Fruit fly (Drosophila melanogaster) whole organism, adult: ENCODE results near the gene exex.

Source experiments
- CG11617 ChIP-seq: fragments of 200-800 bp; sonication (Bioruptor generic); optimal IDR thresholded peaks from 2 replicates; lab custom pipeline; 2017; ENCODE audit warnings: mild to moderate bottlenecking, missing biosample characterization, missing genetic modification reagents, missing genetic modification characterization
- CG12768 ChIP-seq: fragments of 200-800 bp; sonication (Bioruptor generic); optimal IDR thresholded peaks from 2 replicates; lab custom pipeline; 2017; ENCODE audit warnings: missing biosample characterization, missing genetic modification characterization, mild to moderate bottlenecking, moderate library complexity, missing genetic modification reagents
- CG33017 ChIP-seq: fragments of 200-800 bp; sonication (Bioruptor generic); optimal IDR thresholded peaks from 2 replicates; lab custom pipeline; 2018; ENCODE audit warnings: missing biosample characterization, mild to moderate bottlenecking, missing genetic modification characterization, moderate library complexity
- CG5204 ChIP-seq: fragments of 200-800 bp; sonication (Bioruptor generic); optimal IDR thresholded peaks from 2 replicates; lab custom pipeline; 2016; ENCODE audit warnings: missing biosample characterization, missing genetic modification characterization
- bab1 ChIP-seq: fragments of 200-800 bp; sonication (Bioruptor generic); optimal IDR thresholded peaks from 3 replicates; lab custom pipeline; 2019; ENCODE audit warnings: missing biosample characterization, mild to moderate bottlenecking, missing genetic modification characterization, moderate library complexity
- kay ChIP-seq: fragments of 200-800 bp; sonication (Bioruptor generic); peaks from one replicate; lab custom pipeline; 2016; ENCODE audit warnings: missing biosample characterization, missing genetic modification characterization, borderline replicate concordance
- tj ChIP-seq: fragments of 200-800 bp; sonication (Bioruptor generic); optimal IDR thresholded peaks from 3 replicates; lab custom pipeline; 2017; ENCODE audit warnings: missing biosample characterization, mild to moderate bottlenecking, missing genetic modification characterization, moderate library complexity

DNA sequence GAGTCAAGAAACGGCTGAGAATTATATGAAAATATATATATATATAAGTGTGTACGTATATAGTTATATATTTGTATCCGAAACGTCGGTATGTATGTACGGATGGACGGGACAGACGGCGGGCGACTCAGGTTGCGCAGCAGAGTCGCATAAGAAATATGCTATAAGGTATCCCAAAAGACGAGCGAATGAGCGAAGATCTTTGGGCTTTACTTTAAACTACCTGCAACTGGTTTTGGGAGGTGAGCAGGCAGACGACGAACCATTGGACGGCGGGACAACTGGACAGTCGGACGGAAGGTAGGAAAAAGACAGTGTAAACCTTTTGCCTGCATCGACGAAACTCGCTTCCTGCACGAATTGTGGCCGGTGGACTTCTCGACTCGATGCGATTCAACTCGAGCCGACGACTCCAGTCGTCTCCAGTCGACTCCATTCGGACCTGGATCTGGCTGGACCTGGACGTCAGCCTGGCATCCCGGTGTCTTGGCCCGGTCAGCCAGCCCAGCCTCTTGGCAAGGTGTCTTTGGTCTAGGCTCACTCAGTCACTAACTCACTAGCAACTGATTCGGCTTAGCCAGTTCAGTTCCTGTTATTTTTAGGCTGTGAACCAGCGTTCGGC lies 35.7 kb downstream of the exex start:
- TF ChIP-seq bab1 (GFP tag; lab: Kevin White, UChicago) = no peak
- no peak for TF ChIP-seq CG33017 (tag; lab: Kevin White, UChicago)
- TF ChIP-seq CG11617 (GFP tag; lab: Kevin White, UChicago) = no peak
- TF ChIP-seq tj (GFP tag; lab: Kevin White, UChicago) = no peak
- TF ChIP-seq CG5204 (GFP tag; lab: Kevin White, UChicago) = no peak
- TF ChIP-seq kay (GFP tag; lab: Kevin White, UChicago) = no peak
- no peak for TF ChIP-seq CG12768 (GFP tag; lab: Kevin White, UChicago)
